Worm (Caenorhabditis elegans) whole organism, L3 larva: ENCODE results near the gene fbxa-86.

ENCODE experiments used
- egl-27 ChIP-seq: sonication (generic microtip); optimal IDR thresholded peaks from 4 replicates; lab custom pipeline; 2017; ENCODE audit warnings: missing biosample characterization, missing genetic modification reagents, missing genetic modification characterization
- elt-1 ChIP-seq: fragments of 150-350 bp; optimal IDR thresholded peaks from 2 replicates; lab custom pipeline; 2014; ENCODE audit warnings: missing biosample characterization, missing genetic modification characterization
- elt-2 ChIP-seq: sonication (generic microtip); optimal IDR thresholded peaks from 2 replicates; lab custom pipeline; 2016; ENCODE audit warnings: missing genetic modification reagents, mild to moderate bottlenecking, missing genetic modification characterization, missing compliant biosample characterization
- jun-1 ChIP-seq: fragments of 150-350 bp; optimal IDR thresholded peaks from 2 replicates; lab custom pipeline; 2014; ENCODE audit warnings: missing biosample characterization, missing genetic modification reagents, missing genetic modification characterization
- mdl-1 ChIP-seq: fragments of 150-350 bp; optimal IDR thresholded peaks from 2 replicates; lab custom pipeline; 2014; ENCODE audit warnings: missing biosample characterization, missing genetic modification characterization
- nhr-12 ChIP-seq: fragments of 150-350 bp; optimal IDR thresholded peaks from 2 replicates; lab custom pipeline; 2014; ENCODE audit warnings: missing biosample characterization, missing genetic modification characterization
- nhr-67 ChIP-seq: fragments of 150-350 bp; optimal IDR thresholded peaks from 2 replicates; lab custom pipeline; 2014; ENCODE audit warnings: missing biosample characterization, missing genetic modification characterization
- pqm-1 ChIP-seq: fragments of 150-350 bp; optimal IDR thresholded peaks from 2 replicates; lab custom pipeline; 2017; ENCODE audit warnings: missing biosample characterization, missing genetic modification characterization, inconsistent platforms
- unc-39 ChIP-seq: sonication (generic microtip); optimal IDR thresholded peaks from 4 replicates; lab custom pipeline; 2017; ENCODE audit warnings: missing biosample characterization, missing genetic modification characterization
- unc-62 ChIP-seq: fragments of 150-350 bp; sonication (generic microtip); optimal IDR thresholded peaks from 4 replicates; lab custom pipeline; 2014; ENCODE audit warnings: missing biosample characterization, missing genetic modification reagents, missing genetic modification characterization
- ztf-11 ChIP-seq: fragments of 150-350 bp; optimal IDR thresholded peaks from 2 replicates; lab custom pipeline; 2014; ENCODE audit warnings: missing biosample characterization, missing genetic modification characterization

DNA sequence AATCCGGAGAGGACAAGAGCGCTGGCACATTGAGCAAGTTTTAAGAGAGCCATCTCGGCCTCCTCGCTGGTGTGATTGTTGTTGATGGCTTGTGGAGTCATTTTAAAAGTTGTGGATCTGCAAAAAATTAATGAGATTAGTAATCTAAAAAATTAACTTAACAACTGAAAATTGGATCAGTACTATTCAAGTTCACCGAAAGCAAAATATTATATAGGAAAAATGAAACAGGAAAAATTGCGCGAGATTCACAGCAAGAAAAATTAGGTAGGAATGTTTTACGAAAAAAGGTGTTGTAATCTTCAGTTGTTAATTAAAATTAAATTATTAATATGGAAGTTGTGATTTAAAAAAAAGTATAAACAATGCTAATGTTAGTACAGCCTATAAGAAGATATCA lies 50.6 kb downstream of the fbxa-86 start, which contains the start of gene T08B6.1:
- TF ChIP-seq ztf-11 = no peak
- TF ChIP-seq egl-27 (tag; lab: Kevin White, UChicago) = no peak
- no peak for TF ChIP-seq elt-1
- no peak for TF ChIP-seq nhr-67 (tag; lab: Kevin White, UChicago)
- no peak for TF ChIP-seq jun-1 (tag; lab: Kevin White, UChicago)
- no peak for TF ChIP-seq pqm-1 (tag; lab: Kevin White, UChicago)
- no peak for TF ChIP-seq elt-2 (tag; lab: Kevin White, UChicago)
- no peak for TF ChIP-seq nhr-12 (tag; lab: Kevin White, UChicago)
- no peak for TF ChIP-seq unc-62 (GFP tag; lab: Kevin White, UChicago)
- TF ChIP-seq mdl-1 (tag; lab: Kevin White, UChicago) = no peak
- TF ChIP-seq unc-39 = no peak
